Fruit fly (Drosophila melanogaster): ENCODE data around the gene Nelf-E.

dm6 chr3L:8628964-8629363, 28.3 kb upstream of the Nelf-E start:
- TF ChIP-seq psq (optimal IDR thresholded peaks at IDR 0.05): no peak
- TF ChIP-seq Dll (optimal IDR thresholded peaks at IDR 0.05): no peak
